Worm (Caenorhabditis elegans): ENCODE results near the gene bet-2.

bet-2 gene

ce11 chrX:10559203-10559602 lies 9.9 kb upstream of the bet-2 start, which contains the start of gene F59F5.7:
TSS of gene F59F5.7 (plus strand) at chrX:10559503.
- no peak for TF ChIP-seq unc-62 (GFP tag; optimal IDR thresholded peaks at IDR 0.05)

ce11 chrX:10566775-10567174 lies 2.3 kb upstream of the bet-2 start:
- TF ChIP-seq unc-62 (GFP tag; optimal IDR thresholded peaks at IDR 0.05): no peak

- peak; percentile 41 for TF ChIP-seq unc-62 (GFP tag; optimal IDR thresholded peaks at IDR 0.05)
Measured at ce11 chrX:10568385-10569149, 506 bp upstream of the bet-2 start.

ce11 chrX:10576410-10576809 lies 7.3 kb downstream of the bet-2 start:
- TF ChIP-seq unc-62 (GFP tag; optimal IDR thresholded peaks at IDR 0.05): no peak

- no peak for TF ChIP-seq unc-62 (GFP tag; optimal IDR thresholded peaks at IDR 0.05)
Measured at ce11 chrX:10576872-10577271, 7.8 kb downstream of the bet-2 start, which contains the start of gene nhx-5. TSS of gene nhx-5 (plus strand) at chrX:10576953.

- no peak for TF ChIP-seq unc-62 (GFP tag; optimal IDR thresholded peaks at IDR 0.05)
Measured at ce11 chrX:10589465-10589864, 20.4 kb downstream of the bet-2 start, which contains the start of gene F57C7.4. TSS of gene F57C7.4 (minus strand) at chrX:10589565.

ce11 chrX:10590772-10591171 lies 21.7 kb downstream of the bet-2 start:
- TF ChIP-seq unc-62 (GFP tag; optimal IDR thresholded peaks at IDR 0.05): no peak

ce11 chrX:10591208-10591782 lies 22.2 kb downstream of the bet-2 start:
- TF ChIP-seq unc-62 (GFP tag; optimal IDR thresholded peaks at IDR 0.05): no peak

- no peak for TF ChIP-seq unc-62 (GFP tag; optimal IDR thresholded peaks at IDR 0.05)
Measured at ce11 chrX:10593234-10593633, 24.2 kb downstream of the bet-2 start, which contains the start of gene sdn-1. TSS of gene sdn-1 (minus strand) at chrX:10593334.

- no peak for TF ChIP-seq unc-62 (GFP tag; optimal IDR thresholded peaks at IDR 0.05)
Measured at ce11 chrX:10593756-10594376, 24.8 kb downstream of the bet-2 start.

ce11 chrX:10594701-10595421 lies 25.8 kb downstream of the bet-2 start:
- no peak for TF ChIP-seq unc-62 (GFP tag; optimal IDR thresholded peaks at IDR 0.05)

ce11 chrX:10596420-10596907 lies 27.4 kb downstream of the bet-2 start:
- no peak for TF ChIP-seq unc-62 (GFP tag; optimal IDR thresholded peaks at IDR 0.05)

- TF ChIP-seq unc-62 (GFP tag; optimal IDR thresholded peaks at IDR 0.05): no peak
Measured at ce11 chrX:10597554-10598191, 28.6 kb downstream of the bet-2 start.

ce11 chrX:10599719-10600155 lies 30.7 kb downstream of the bet-2 start:
- TF ChIP-seq unc-62 (GFP tag; optimal IDR thresholded peaks at IDR 0.05): no peak

ce11 chrX:10604386-10604785 lies 35.3 kb downstream of the bet-2 start, which contains the start of gene flp-19:
TSS of gene flp-19 (plus strand) at chrX:10604686.
- TF ChIP-seq unc-62 (GFP tag; optimal IDR thresholded peaks at IDR 0.05): no peak
